Worm (Caenorhabditis elegans): ENCODE data around the gene prx-2.

- no peak for TF ChIP-seq dao-5 (tag; optimal IDR thresholded peaks at IDR 0.05)
- TF ChIP-seq him-1 (tag; optimal IDR thresholded peaks at IDR 0.05): peak; percentile 23
- TF ChIP-seq W03F9.2 (tag; optimal IDR thresholded peaks at IDR 0.05): no peak
Observed at ce11 chrIV:11594191-11594673, 49.7 kb upstream of the prx-2 start, which contains the start of gene mig-38.
